Worm (Caenorhabditis elegans) whole organism, L4/young adult: ENCODE results near the gene let-653.

Source experiments
- W03F9.2 ChIP-seq: fragments of 150-350 bp; optimal IDR thresholded peaks from 2 replicates; lab custom pipeline; 2014; ENCODE audit warnings: missing biosample characterization, missing genetic modification characterization
- dao-5 ChIP-seq: sonication (generic microtip); optimal IDR thresholded peaks from 2 replicates; lab custom pipeline; 2016; ENCODE audit warnings: missing genotype, missing genetic modification characterization, moderate library complexity, missing compliant biosample characterization
- him-1 ChIP-seq: sonication (generic microtip); optimal IDR thresholded peaks from 2 replicates; lab custom pipeline; 2016; ENCODE audit warnings: missing genotype, missing genetic modification reagents, missing genetic modification characterization, missing compliant biosample characterization

- TF ChIP-seq W03F9.2 (tag; lab: Kevin White, UChicago): no peak
- TF ChIP-seq dao-5 (tag; lab: Kevin White, UChicago): no peak
- TF ChIP-seq him-1: no peak
Measured at ce11 chrIV:11855424-11855823, 30.0 kb upstream of the let-653 start.
